Worm (Caenorhabditis elegans): Measurements from ENCODE around the gene Y62H9A.2.

The Y62H9A.2 gene

DNA sequence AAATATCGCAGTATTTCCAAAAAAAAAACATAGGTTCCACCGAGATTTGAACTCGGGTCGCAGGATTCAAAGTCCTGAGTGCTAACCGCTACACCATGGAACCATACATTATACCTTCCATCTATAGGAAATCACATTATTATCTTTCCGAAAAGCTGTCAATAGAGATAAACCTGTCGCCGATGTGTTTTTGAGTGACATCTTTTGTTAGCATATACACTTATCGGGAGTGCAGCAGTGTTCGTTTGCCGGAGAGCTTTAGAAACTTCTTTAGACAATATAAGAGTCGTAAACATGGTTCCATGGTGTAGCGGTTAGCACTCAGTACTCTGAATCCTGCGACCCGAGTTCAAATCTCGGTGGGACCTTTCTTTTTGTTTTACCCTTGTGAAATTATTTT lies 5.8 kb downstream of the Y62H9A.2 start:
- TF ChIP-seq nhr-11 (tag; optimal IDR thresholded peaks at IDR 0.05) (no peak), efl-1 (optimal IDR thresholded peaks at IDR 0.05) (no peak), efl-1 (GFP tag; optimal IDR thresholded peaks at IDR 0.05 in 1 of 2) (peak in 1 of 2 experiments; percentile 63), lin-15B (tag; optimal IDR thresholded peaks at IDR 0.05) (no peak), mab-9 (GFP tag; IDR thresholded peaks at IDR 0.05) (no peak)

DNA sequence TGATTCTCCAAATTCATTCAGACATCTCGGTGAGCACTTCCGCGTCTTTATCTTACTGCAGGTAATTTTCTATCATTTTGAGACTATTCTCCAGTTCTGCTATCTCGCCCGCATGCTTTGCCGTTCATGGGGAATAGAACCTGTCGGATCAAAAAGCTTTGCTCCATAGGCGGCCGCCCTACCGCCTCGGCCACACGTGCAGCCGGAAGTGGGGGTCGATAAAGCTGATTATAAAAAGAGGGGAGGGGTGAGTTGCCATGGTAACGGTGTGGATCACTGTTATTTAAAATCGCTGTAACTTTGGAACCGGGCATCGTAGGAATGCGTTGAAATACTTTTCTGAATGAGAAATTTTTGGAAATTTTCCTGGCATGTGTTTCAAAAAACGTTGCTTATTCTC lies 7.6 kb downstream of the Y62H9A.2 start:
- no peak for TF ChIP-seq nhr-84 (tag; optimal IDR thresholded peaks at IDR 0.05)
- peak; percentile 63 for TF ChIP-seq fkh-8 (tag; optimal IDR thresholded peaks at IDR 0.05)
- TF ChIP-seq vab-15 (tag; optimal IDR thresholded peaks at IDR 0.05) = no peak
- no peak for TF ChIP-seq zip-4 (GFP tag; optimal IDR thresholded peaks at IDR 0.05)
- TF ChIP-seq dsc-1 (tag; optimal IDR thresholded peaks at IDR 0.05) = peak; percentile 44

DNA sequence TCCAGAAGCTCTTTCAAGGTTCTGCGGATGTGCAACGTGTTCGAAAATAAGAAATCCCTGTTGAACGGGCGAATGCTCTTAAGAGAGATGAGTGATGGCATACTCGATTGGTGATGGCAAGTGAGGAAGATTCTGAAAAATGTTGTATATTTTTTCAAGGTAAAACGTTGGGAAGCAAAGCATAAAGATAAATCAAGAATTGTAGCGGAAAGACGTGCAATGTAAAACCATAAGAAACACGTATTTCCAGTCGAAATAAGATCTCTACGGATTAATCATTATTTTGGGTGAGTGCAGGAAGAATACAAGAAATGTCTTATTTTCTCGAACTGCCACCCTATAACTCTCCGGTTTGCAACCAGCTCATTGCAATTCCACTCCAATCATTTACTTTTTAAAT lies 8.7 kb downstream of the Y62H9A.2 start, which contains the start of gene dot-1.2:
TSS of gene dot-1.2 (minus strand) at position 101 of the 400 bp plus-strand sequence.
- TF ChIP-seq aly-2 (tag; optimal IDR thresholded peaks at IDR 0.05) = no peak
- no peak for TF ChIP-seq C04F5.9 (tag; optimal IDR thresholded peaks at IDR 0.05)
- no peak for TF ChIP-seq mdl-1 (tag; optimal IDR thresholded peaks at IDR 0.05)
- no peak for TF ChIP-seq egl-27 (tag; optimal IDR thresholded peaks at IDR 0.05)
- no peak for TF ChIP-seq nhr-12 (tag; optimal IDR thresholded peaks at IDR 0.05)
- no peak for TF ChIP-seq ceh-82 (tag; optimal IDR thresholded peaks at IDR 0.05)

DNA sequence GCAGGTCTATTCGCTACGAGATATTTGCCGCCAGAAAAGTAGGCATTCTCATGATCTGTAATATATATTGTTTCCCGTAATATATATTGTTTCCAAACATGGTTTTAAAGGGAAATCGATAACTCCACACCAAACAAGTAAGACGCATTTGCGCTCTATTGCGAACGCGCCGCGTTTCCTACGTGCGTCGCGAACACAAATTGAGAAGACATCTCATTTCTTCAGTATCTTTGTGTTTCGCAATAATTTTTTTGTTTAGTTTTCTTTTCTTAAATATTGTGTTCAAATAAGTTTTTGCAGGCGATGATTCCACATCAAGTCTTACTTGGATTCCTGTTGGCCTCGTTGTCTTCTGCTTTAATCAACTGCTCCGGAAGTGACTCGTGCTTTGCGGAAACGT lies 12.9 kb downstream of the Y62H9A.2 start, which contains the start of gene F54F7.6:
TSS of gene F54F7.6 (plus strand) at position 301 of the 400 bp plus-strand sequence.
- TF ChIP-seq ztf-4 (tag; optimal IDR thresholded peaks at IDR 0.05) (no peak), lin-15B (tag; optimal IDR thresholded peaks at IDR 0.05) (no peak), hlh-17 (GFP tag; optimal IDR thresholded peaks at IDR 0.05; ENCODE audit: borderline replicate concordance) (no peak), rnt-1 (tag; optimal IDR thresholded peaks at IDR 0.05) (no peak), C04F5.9 (tag; optimal IDR thresholded peaks at IDR 0.05) (no peak), elt-2 (tag; optimal IDR thresholded peaks at IDR 0.05) (no peak), unc-30 (tag; optimal IDR thresholded peaks at IDR 0.05) (no peak), nhr-85 (tag) (no peak), xbp-1 (tag; optimal IDR thresholded peaks at IDR 0.05) (no peak), egl-13 (tag; optimal IDR thresholded peaks at IDR 0.05) (no peak), C16A3.4 (tag; optimal IDR thresholded peaks at IDR 0.05) (no peak), nhr-84 (tag; optimal IDR thresholded peaks at IDR 0.05) (no peak), sptf-1 (tag; optimal IDR thresholded peaks at IDR 0.05) (no peak), ces-1 (GFP tag; optimal IDR thresholded peaks at IDR 0.05) (no peak), hpl-2 (GFP tag; optimal IDR thresholded peaks at IDR 0.05) (no peak), jun-1 (tag; optimal IDR thresholded peaks at IDR 0.05) (no peak), elt-3 (tag; optimal IDR thresholded peaks at IDR 0.05) (no peak), C34B4.2 (tag; optimal IDR thresholded peaks at IDR 0.05) (no peak), nhr-12 (tag; optimal IDR thresholded peaks at IDR 0.05) (no peak)

DNA sequence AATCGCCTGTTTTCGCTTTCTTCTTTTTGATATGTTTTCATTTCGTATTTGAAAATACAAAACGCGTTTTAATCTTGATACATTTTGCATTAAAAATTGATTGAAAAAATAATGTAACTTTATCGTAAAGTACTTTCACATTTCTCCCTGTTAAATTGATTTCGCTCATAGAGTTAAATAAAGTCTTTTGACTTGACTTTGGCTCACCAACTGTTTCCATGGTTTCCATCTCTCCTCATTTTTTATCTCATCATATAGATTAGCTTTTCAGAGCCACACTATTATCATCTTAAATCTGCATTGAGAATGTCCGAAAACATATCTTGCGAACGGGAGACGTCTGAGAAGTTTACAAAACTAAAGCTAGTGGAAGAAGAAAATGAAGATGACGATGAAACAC lies 14.7 kb downstream of the Y62H9A.2 start, which contains the start of gene F54F7.10:
TSS of gene F54F7.10 (plus strand) at position 301 of the 400 bp plus-strand sequence.
- TF ChIP-seq ceh-63 (GFP tag; optimal IDR thresholded peaks at IDR 0.05) (no peak), tbx-2 (tag; optimal IDR thresholded peaks at IDR 0.05) (no peak), F16B12.6 (tag; optimal IDR thresholded peaks at IDR 0.05) (no peak), fos-1 (tag; optimal IDR thresholded peaks at IDR 0.05) (no peak), isw-1 (GFP tag; IDR thresholded peaks at IDR 0.05) (no peak), Y116A8C.19 (tag; optimal IDR thresholded peaks at IDR 0.05; ENCODE audit: borderline replicate concordance) (no peak), unc-86 (tag; optimal IDR thresholded peaks at IDR 0.05) (no peak), mef-2 (tag; optimal IDR thresholded peaks at IDR 0.05) (no peak), snu-23 (GFP tag; optimal IDR thresholded peaks at IDR 0.05) (no peak), aly-2 (tag; optimal IDR thresholded peaks at IDR 0.05) (no peak), xbp-1 (tag; optimal IDR thresholded peaks at IDR 0.05) (no peak), vab-15 (tag; optimal IDR thresholded peaks at IDR 0.05) (no peak), pax-3 (tag; optimal IDR thresholded peaks at IDR 0.05) (no peak)
